Worm (Caenorhabditis elegans) whole organism, mixed stage, embryonic: ENCODE results near the gene C02F5.12.

Experiments used
- M03D4.4 ChIP-seq: sonication (generic microtip); optimal IDR thresholded peaks from 2 replicates; lab custom pipeline; 2017; ENCODE audit warnings: mild to moderate bottlenecking, missing genetic modification characterization, missing compliant biosample characterization
- bed-3 ChIP-seq: fragments of 200-800 bp; sonication (Bioruptor generic); optimal IDR thresholded peaks from 3 replicates; lab custom pipeline; 2018; ENCODE audit warnings: mild to moderate bottlenecking, missing genetic modification characterization, moderate library complexity, missing compliant biosample characterization
- blmp-1 ChIP-seq: fragments of 150-350 bp; optimal IDR thresholded peaks from 2 replicates; lab custom pipeline; 2014; ENCODE audit warnings: missing biosample characterization, missing genetic modification characterization
- ceh-39 ChIP-seq: fragments of 150-350 bp; optimal IDR thresholded peaks from 2 replicates; lab custom pipeline; 2014; ENCODE audit warnings: missing biosample characterization, missing genetic modification characterization
- ceh-43 ChIP-seq: fragments of 200-800 bp; sonication (Bioruptor generic); optimal IDR thresholded peaks from 2 replicates; lab custom pipeline; 2018; ENCODE audit warnings: mild to moderate bottlenecking, missing genetic modification characterization, moderate library complexity, missing compliant biosample characterization
- ceh-83 ChIP-seq: fragments of 200-800 bp; sonication (Bioruptor generic); optimal IDR thresholded peaks from 2 replicates; lab custom pipeline; 2018; ENCODE audit warnings: mild to moderate bottlenecking, missing genetic modification characterization, missing compliant biosample characterization
- ces-1 ChIP-seq: fragments of 150-350 bp; optimal IDR thresholded peaks from 2 replicates; lab custom pipeline; 2014; ENCODE audit warnings: missing biosample characterization, missing genetic modification reagents, missing genetic modification characterization
- cnd-1 ChIP-seq: fragments of 200-800 bp; sonication (Bioruptor generic); optimal IDR thresholded peaks from 2 replicates; lab custom pipeline; 2018; ENCODE audit warnings: mild to moderate bottlenecking, missing genetic modification characterization, missing compliant biosample characterization
- drap-1 ChIP-seq: fragments of 200-800 bp; sonication (Bioruptor generic); optimal IDR thresholded peaks from 3 replicates; lab custom pipeline; 2018; ENCODE audit warnings: mild to moderate bottlenecking, missing genetic modification characterization, missing compliant biosample characterization
- elt-1 ChIP-seq: sonication (generic microtip); optimal IDR thresholded peaks from 2 replicates; lab custom pipeline; 2017; ENCODE audit warnings: missing genetic modification characterization, mild to moderate bottlenecking, missing compliant biosample characterization, antibody characterized with exemption, moderate library complexity, borderline replicate concordance; ENCODE audit not compliant: insufficient read depth
- elt-3 ChIP-seq: fragments of 150-350 bp; optimal IDR thresholded peaks from 2 replicates; lab custom pipeline; 2014; ENCODE audit warnings: missing biosample characterization, missing genetic modification characterization
- flh-1 ChIP-seq: fragments of 200-800 bp; sonication (Bioruptor generic); optimal IDR thresholded peaks from 2 replicates; lab custom pipeline; 2018; ENCODE audit warnings: mild to moderate bottlenecking, missing genetic modification characterization, moderate library complexity, missing compliant biosample characterization
- ham-2 ChIP-seq: fragments of 200-800 bp; sonication (Bioruptor generic); optimal IDR thresholded peaks from 2 replicates; lab custom pipeline; 2018; ENCODE audit warnings: mild to moderate bottlenecking, missing genetic modification characterization, missing compliant biosample characterization
- hlh-1 ChIP-seq: fragments of 150-350 bp; optimal IDR thresholded peaks from 2 replicates; lab custom pipeline; 2014; ENCODE audit warnings: missing biosample characterization, missing genetic modification reagents, missing genetic modification characterization
- lin-13 ChIP-seq: fragments of 150-350 bp; optimal IDR thresholded peaks from 2 replicates; lab custom pipeline; 2014; ENCODE audit warnings: missing biosample characterization, missing genetic modification characterization
- lin-32 ChIP-seq: fragments of 200-800 bp; sonication (Bioruptor generic); optimal IDR thresholded peaks from 2 replicates; lab custom pipeline; 2018; ENCODE audit warnings: mild to moderate bottlenecking, missing genetic modification characterization, missing compliant biosample characterization
- lsy-2 ChIP-seq: fragments of 150-350 bp; optimal IDR thresholded peaks from 2 replicates; lab custom pipeline; 2014; ENCODE audit warnings: missing biosample characterization, missing genetic modification characterization
- mab-5 ChIP-seq: fragments of 150-350 bp; optimal IDR thresholded peaks from 2 replicates; lab custom pipeline; 2014; ENCODE audit warnings: missing biosample characterization, missing genetic modification characterization
- mep-1 ChIP-seq: fragments of 150-350 bp; optimal IDR thresholded peaks from 2 replicates; lab custom pipeline; 2017; ENCODE audit warnings: missing biosample characterization, missing genetic modification reagents, missing genetic modification characterization, inconsistent platforms
- mls-2 ChIP-seq: sonication (generic microtip); optimal IDR thresholded peaks from 2 replicates; lab custom pipeline; 2016; ENCODE audit warnings: mild to moderate bottlenecking, missing genetic modification characterization, moderate library complexity, missing compliant biosample characterization
- nhr-12 ChIP-seq: fragments of 150-350 bp; optimal IDR thresholded peaks from 2 replicates; lab custom pipeline; 2014; ENCODE audit warnings: missing biosample characterization, missing genetic modification characterization
- nhr-2 ChIP-seq: fragments of 150-350 bp; optimal IDR thresholded peaks from 2 replicates; lab custom pipeline; 2014; ENCODE audit warnings: missing biosample characterization, missing genetic modification characterization
- nhr-237 ChIP-seq: fragments of 150-350 bp; optimal IDR thresholded peaks from 2 replicates; lab custom pipeline; 2014; ENCODE audit warnings: missing biosample characterization, missing genetic modification characterization
- nhr-28 ChIP-seq: fragments of 150-350 bp; optimal IDR thresholded peaks from 2 replicates; lab custom pipeline; 2014; ENCODE audit warnings: missing biosample characterization, missing genetic modification characterization
- nhr-76 ChIP-seq: sonication (generic microtip); optimal IDR thresholded peaks from 2 replicates; lab custom pipeline; 2017; ENCODE audit warnings: missing biosample characterization, missing genetic modification characterization
- pha-4 ChIP-seq: fragments of 150-350 bp; optimal IDR thresholded peaks from 2 replicates; lab custom pipeline; 2018; ENCODE audit warnings: missing biosample characterization, missing genetic modification reagents, missing genetic modification characterization
- sem-2 ChIP-seq: fragments of 200-800 bp; sonication (Bioruptor generic); optimal IDR thresholded peaks from 2 replicates; lab custom pipeline; 2018; ENCODE audit warnings: mild to moderate bottlenecking, missing genetic modification characterization, missing compliant biosample characterization
- snpc-4 ChIP-seq: fragments of 150-350 bp; optimal IDR thresholded peaks from 2 replicates; lab custom pipeline; 2014; ENCODE audit warnings: missing biosample characterization, missing genetic modification characterization
- sptf-1 ChIP-seq: sonication (generic microtip); optimal IDR thresholded peaks from 2 replicates; lab custom pipeline; 2017; ENCODE audit warnings: mild to moderate bottlenecking, missing genetic modification characterization, moderate library complexity, missing compliant biosample characterization
- tbx-8 ChIP-seq: fragments of 200-800 bp; sonication (Bioruptor generic); optimal IDR thresholded peaks from 2 replicates; lab custom pipeline; 2018; ENCODE audit warnings: mild to moderate bottlenecking, missing genetic modification characterization, moderate library complexity, missing compliant biosample characterization
- unc-120 ChIP-seq: sonication (generic microtip); optimal IDR thresholded peaks from 2 replicates; lab custom pipeline; 2017; ENCODE audit warnings: missing genetic modification characterization, missing compliant biosample characterization; ENCODE audit not compliant: poor library complexity, severe bottlenecking
- unc-39 ChIP-seq: fragments of 150-350 bp; optimal IDR thresholded peaks from 2 replicates; lab custom pipeline; 2014; ENCODE audit warnings: missing biosample characterization, missing genetic modification characterization
- unc-62 ChIP-seq: fragments of 150-350 bp; optimal IDR thresholded peaks from 2 replicates; lab custom pipeline; 2014; ENCODE audit warnings: missing biosample characterization, missing genetic modification reagents, missing genetic modification characterization
- zip-8 ChIP-seq: fragments of 150-350 bp; optimal IDR thresholded peaks from 2 replicates; lab custom pipeline; 2014; ENCODE audit warnings: missing biosample characterization, missing genetic modification characterization
- ztf-11 ChIP-seq: fragments of 150-350 bp; optimal IDR thresholded peaks from 2 replicates; lab custom pipeline; 2014; ENCODE audit warnings: missing biosample characterization, missing genetic modification characterization

Gene C02F5.12

DNA sequence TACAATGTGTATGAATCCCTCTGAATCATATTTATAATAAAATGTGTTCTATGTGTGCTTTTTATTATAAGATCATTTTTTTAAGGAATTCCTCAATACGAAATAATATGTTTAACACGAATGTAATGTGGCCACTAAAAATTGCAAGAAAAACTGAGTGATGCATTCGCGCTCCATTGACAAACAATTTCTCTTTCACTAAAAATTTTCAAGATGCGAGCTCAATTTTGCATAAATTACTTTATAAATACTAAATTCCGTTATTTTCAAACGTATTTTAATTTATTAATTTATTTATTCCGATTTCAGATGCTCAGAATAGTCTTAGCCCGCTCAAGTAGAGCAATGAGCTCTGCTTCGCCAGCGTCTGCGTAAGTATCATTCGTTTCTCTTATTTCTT, 22.9 kb upstream of the C02F5.12 start, which contains the start of gene mrps-9:
TSS of gene mrps-9 (plus strand) at position 310 of the 400 bp plus-strand sequence.
- TF ChIP-seq nhr-2 (tag; lab: Kevin White, UChicago) (no peak), nhr-28 (tag; lab: Kevin White, UChicago) (no peak), blmp-1 (peak; percentile 0), unc-62 (GFP tag; lab: Kevin White, UChicago) (no peak), ceh-83 (GFP tag; lab: Kevin White, UChicago) (peak; percentile 58), snpc-4 (tag; lab: Kevin White, UChicago) (no peak), cnd-1 (tag; lab: Kevin White, UChicago) (no peak), mep-1 (no peak), unc-120 (tag; lab: Kevin White, UChicago) (no peak), nhr-237 (tag; lab: Kevin White, UChicago) (no peak)
- TF ChIP-seq, all 35 proteins: peak for 2

DNA sequence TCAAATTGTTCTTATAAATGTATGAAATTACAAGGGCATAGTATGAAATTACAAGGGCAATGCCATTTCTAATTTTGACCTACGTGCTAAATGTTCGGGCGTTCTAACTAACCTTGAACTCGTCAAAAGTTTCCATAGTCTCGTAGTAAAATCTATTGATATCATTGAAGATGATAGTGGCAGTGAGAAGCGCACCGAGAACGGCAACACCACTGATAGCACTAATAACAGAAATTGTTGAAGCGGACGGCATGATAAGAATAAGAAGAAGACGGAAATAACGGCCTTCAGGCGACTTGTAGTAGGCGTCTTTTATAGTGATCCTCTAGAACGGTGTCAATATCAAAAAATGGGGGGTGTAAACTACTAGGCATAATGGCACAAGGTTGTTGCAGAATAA, 20.5 kb upstream of the C02F5.12 start, which contains the start of gene col-91:
TSS of gene col-91 (minus strand) at position 288 of the 400 bp plus-strand sequence.
- TF ChIP-seq blmp-1: no peak
- TF ChIP-seq mab-5 (tag; lab: Kevin White, UChicago): no peak
- no peak for TF ChIP-seq drap-1
- TF ChIP-seq mls-2 (tag; lab: Kevin White, UChicago): no peak
- TF ChIP-seq lin-13: no peak
- TF ChIP-seq tbx-8: no peak

DNA sequence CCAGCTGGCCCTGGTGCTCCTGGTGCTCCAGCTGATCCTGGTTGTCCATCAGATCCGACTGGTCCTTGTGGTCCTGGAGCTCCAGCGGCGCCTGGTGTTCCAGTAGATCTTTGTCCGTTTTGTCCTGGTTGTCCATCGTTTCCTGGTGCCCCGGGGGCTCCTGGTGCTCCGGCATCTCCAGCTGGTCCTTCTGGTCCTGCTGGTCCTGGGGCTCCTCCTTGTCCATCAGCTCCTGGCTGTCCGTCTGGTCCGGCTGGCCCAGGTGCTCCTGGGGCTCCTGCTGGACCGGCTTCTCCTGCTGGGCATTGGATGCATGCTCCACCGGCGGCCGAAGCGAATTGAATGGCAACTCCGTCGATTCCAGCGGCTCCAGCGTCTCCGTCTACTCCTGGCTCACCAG, 19.8 kb upstream of the C02F5.12 start:
- TF ChIP-seq unc-120 (tag; lab: Kevin White, UChicago): no peak
- no peak for TF ChIP-seq mls-2 (tag; lab: Kevin White, UChicago)
- TF ChIP-seq nhr-28 (tag; lab: Kevin White, UChicago): no peak
- no peak for TF ChIP-seq pha-4 (tag; lab: Kevin White, UChicago)
- TF ChIP-seq sptf-1 (tag; lab: Kevin White, UChicago): no peak

DNA sequence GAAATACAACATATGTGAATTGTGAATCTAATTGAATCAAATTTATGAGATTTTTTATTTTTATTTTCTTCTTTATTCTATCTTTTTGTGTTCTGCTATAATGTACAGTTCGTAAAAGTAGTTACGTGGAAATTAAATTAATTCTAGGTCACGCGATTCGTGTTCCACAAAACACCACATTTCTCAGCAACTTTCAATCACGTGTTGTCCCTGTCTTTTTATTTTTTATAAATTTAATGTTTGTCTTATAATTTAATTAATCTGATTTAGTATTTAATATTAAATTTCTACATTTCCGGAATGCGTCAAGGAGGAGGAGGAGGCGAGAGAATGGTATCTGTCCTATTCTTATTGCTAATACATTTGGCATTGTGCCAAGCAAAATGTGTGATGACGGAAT, 15.2 kb upstream of the C02F5.12 start, which contains the start of gene ncr-2:
TSS of gene ncr-2 (plus strand) at position 301 of the 400 bp plus-strand sequence.
- TF ChIP-seq unc-120 (tag; lab: Kevin White, UChicago) (no peak), flh-1 (GFP tag; lab: Kevin White, UChicago) (no peak), bed-3 (no peak)

DNA sequence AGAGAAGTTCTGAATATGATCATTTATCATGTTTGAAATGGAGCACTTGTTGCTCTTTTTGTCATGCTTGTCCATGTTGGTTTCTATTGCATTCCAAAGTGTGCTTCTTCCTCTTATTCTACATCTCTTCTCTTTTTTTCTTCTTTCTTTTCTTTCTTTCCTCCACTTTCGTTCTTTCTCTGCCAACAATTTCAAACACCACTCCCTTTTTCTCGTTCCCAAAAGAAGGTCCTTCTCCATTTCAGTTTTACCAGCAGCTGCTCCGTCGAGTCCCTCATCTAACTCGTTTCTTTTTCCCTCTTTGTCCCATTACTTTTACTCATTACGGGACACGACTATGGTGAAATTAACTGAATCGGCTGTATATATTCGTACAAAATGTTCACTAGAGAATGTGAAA, 12.1 kb upstream of the C02F5.12 start, which contains the start of gene F09G8.5:
TSS of gene F09G8.5 (plus strand) at position 38 of the 400 bp plus-strand sequence.
- TF ChIP-seq lsy-2 (tag; lab: Kevin White, UChicago): no peak
- no peak for TF ChIP-seq unc-120 (tag; lab: Kevin White, UChicago)

DNA sequence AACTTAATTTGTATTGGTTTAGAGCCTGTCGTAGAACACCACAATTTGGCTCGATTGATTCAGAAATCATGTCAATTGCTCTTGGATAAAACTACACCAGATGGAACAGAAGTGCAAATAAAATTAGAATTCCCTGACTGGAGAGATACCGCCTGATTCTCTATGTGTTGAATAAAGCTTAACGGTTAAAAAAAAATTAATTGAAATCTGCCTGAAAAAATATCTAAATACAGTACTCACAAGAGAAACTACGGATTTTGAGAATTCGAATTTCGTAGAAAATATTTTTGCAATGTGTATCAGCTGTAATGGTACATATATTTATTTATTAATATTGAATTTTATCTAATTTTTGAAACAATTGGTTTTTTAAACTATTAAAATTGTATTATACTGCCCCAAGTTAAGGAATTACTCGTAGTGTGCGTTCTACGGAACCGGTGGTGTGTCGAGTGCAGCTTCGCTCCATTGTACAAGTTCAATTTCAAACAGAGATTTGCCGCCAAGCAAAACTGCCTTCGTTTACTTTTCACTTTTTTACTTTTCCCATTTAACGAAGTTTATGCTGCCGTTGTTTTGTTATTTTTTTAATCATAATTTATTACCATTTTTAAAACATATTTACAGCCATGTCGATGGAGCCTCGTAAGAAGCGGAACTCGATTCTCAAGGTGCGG, 7.3 kb upstream of the C02F5.12 start, which contains the start of gene knl-1:
TSS of gene knl-1 (plus strand) at position 626 of the 677 bp plus-strand sequence.
- TF ChIP-seq ham-2 (GFP tag; lab: Kevin White, UChicago) (no peak), cnd-1 (tag; lab: Kevin White, UChicago) (peak; percentile 59), tbx-8 (no peak), hlh-1 (peak; percentile 12), drap-1 (peak; percentile 30), pha-4 (tag; lab: Kevin White, UChicago) (peak; percentile 32), ceh-43 (GFP tag; lab: Kevin White, UChicago) (no peak), snpc-4 (tag; lab: Kevin White, UChicago) (no peak), ceh-83 (GFP tag; lab: Kevin White, UChicago) (no peak), nhr-28 (tag; lab: Kevin White, UChicago) (no peak), lsy-2 (tag; lab: Kevin White, UChicago) (peak; percentile 80), elt-1 (no peak), zip-8 (no peak), mab-5 (tag; lab: Kevin White, UChicago) (no peak), nhr-12 (tag; lab: Kevin White, UChicago) (no peak), lin-32 (GFP tag; lab: Kevin White, UChicago) (no peak), ceh-39 (no peak), mls-2 (tag; lab: Kevin White, UChicago) (no peak), unc-120 (tag; lab: Kevin White, UChicago) (no peak), sem-2 (peak; percentile 18), sptf-1 (tag; lab: Kevin White, UChicago) (no peak), blmp-1 (no peak), nhr-76 (tag; lab: Kevin White, UChicago) (no peak), lin-13 (peak; percentile 83), ztf-11 (tag; lab: Kevin White, UChicago) (no peak), mep-1 (peak; percentile 68), elt-3 (tag; lab: Kevin White, UChicago) (no peak), ces-1 (peak; percentile 42), bed-3 (peak; percentile 19), flh-1 (GFP tag; lab: Kevin White, UChicago) (no peak), nhr-2 (tag; lab: Kevin White, UChicago) (no peak), M03D4.4 (tag; lab: Kevin White, UChicago) (no peak), unc-39 (tag; lab: Kevin White, UChicago) (no peak), nhr-237 (tag; lab: Kevin White, UChicago) (peak; percentile 58), unc-62 (GFP tag; lab: Kevin White, UChicago) (no peak)
